Fruit fly (Drosophila melanogaster) whole organism, embryonic: ENCODE data around the gene pav.

Source experiments
- Atf6 ChIP-seq: fragments of 200-800 bp; sonication (Bioruptor generic); IDR thresholded peaks from 2 replicates; pipeline ENCODE4 v1.3.6; 2022; ENCODE audit warnings: missing biosample characterization, missing genetic modification characterization
- Awh ChIP-seq: fragments of 200-800 bp; sonication (Bioruptor generic); IDR thresholded peaks from 2 replicates; pipeline ENCODE4, ENCODE4 v1.3.6; 2022; ENCODE audit warnings: missing biosample characterization, missing genetic modification characterization
- CG10431 ChIP-seq: fragments of 200-800 bp; sonication (Bioruptor generic); optimal IDR thresholded peaks from 3 replicates; lab custom pipeline; 2018; ENCODE audit warnings: missing biosample characterization, mild to moderate bottlenecking, missing genetic modification characterization
- CG10565 ChIP-seq: fragments of 200-800 bp; sonication (Bioruptor generic); optimal IDR thresholded peaks from 3 replicates; lab custom pipeline; 2016; ENCODE audit warnings: missing biosample characterization, mild to moderate bottlenecking, missing genetic modification characterization
- CG1233 ChIP-seq: fragments of 200-800 bp; sonication (Bioruptor generic); optimal IDR thresholded peaks from 4 replicates; lab custom pipeline; 2018; ENCODE audit warnings: missing biosample characterization, mild to moderate bottlenecking, missing genetic modification characterization
- CG13775 ChIP-seq: fragments of 200-800 bp; sonication (Bioruptor generic); optimal IDR thresholded peaks from 3 replicates; lab custom pipeline; 2017; ENCODE audit warnings: missing biosample characterization, mild to moderate bottlenecking, missing genetic modification characterization
- CG2120 ChIP-seq: fragments of 200-800 bp; sonication (Bioruptor generic); optimal IDR thresholded peaks from 3 replicates; lab custom pipeline; 2016; ENCODE audit warnings: missing biosample characterization, missing genetic modification characterization
- CG3847 ChIP-seq: fragments of 200-800 bp; sonication (Bioruptor generic); IDR thresholded peaks from 2 replicates; pipeline ENCODE4 v1.3.6; 2022; ENCODE audit warnings: missing biosample characterization, missing genetic modification characterization
- CG6791 ChIP-seq: fragments of 200-800 bp; sonication (Bioruptor generic); IDR thresholded peaks from 3 replicates; pipeline ENCODE4 v1.3.6; 2022; ENCODE audit warnings: missing biosample characterization, missing genetic modification characterization; ENCODE audit not compliant: partially characterized antibody
- CG8359 ChIP-seq: fragments of 200-800 bp; sonication (Bioruptor generic); optimal IDR thresholded peaks from 2 replicates; lab custom pipeline; 2017; ENCODE audit warnings: missing biosample characterization, mild to moderate bottlenecking, missing genetic modification characterization, borderline replicate concordance
- CG8944 ChIP-seq: fragments of 200-800 bp; sonication (Bioruptor generic); optimal IDR thresholded peaks from 3 replicates; lab custom pipeline; 2016; ENCODE audit warnings: missing biosample characterization, missing genetic modification characterization
- CG9797 ChIP-seq: fragments of 200-800 bp; sonication (Bioruptor generic); optimal IDR thresholded peaks from 3 replicates; lab custom pipeline; 2018; ENCODE audit warnings: missing biosample characterization, mild to moderate bottlenecking, missing genetic modification characterization
- CG9817 ChIP-seq: fragments of 200-800 bp; sonication (Bioruptor generic); optimal IDR thresholded peaks from 2 replicates; lab custom pipeline; 2018; ENCODE audit warnings: missing biosample characterization, mild to moderate bottlenecking, missing genetic modification characterization, moderate library complexity
- Dbx ChIP-seq: fragments of 200-800 bp; sonication (Bioruptor generic); IDR thresholded peaks from 3 replicates; pipeline ENCODE4 v1.3.6; 2022; ENCODE audit warnings: missing biosample characterization, missing genetic modification characterization
- Dfd ChIP-seq, 2 experiments: fragments of >200 bp; optimal IDR thresholded peaks; 2 replicates each; lab custom pipeline; 2017; ENCODE audit warnings: missing biosample characterization in 2 of 2, missing genetic modification characterization in 2 of 2
- Ets97D ChIP-seq: fragments of 200-800 bp; sonication (Bioruptor generic); optimal IDR thresholded peaks from 3 replicates; lab custom pipeline; 2016; ENCODE audit warnings: missing biosample characterization, missing genetic modification characterization
- Fer1 ChIP-seq: fragments of 200-800 bp; sonication (Bioruptor generic); optimal IDR thresholded peaks from 2 replicates; lab custom pipeline; 2017; ENCODE audit warnings: missing biosample characterization, mild to moderate bottlenecking, missing genetic modification characterization
- Fer3 ChIP-seq: fragments of 200-800 bp; sonication (Bioruptor generic); optimal IDR thresholded peaks from 2 replicates; lab custom pipeline; 2018; ENCODE audit warnings: missing biosample characterization, mild to moderate bottlenecking, missing genetic modification characterization, moderate library complexity
- HLH54F ChIP-seq: fragments of 200-800 bp; sonication (Bioruptor generic); optimal IDR thresholded peaks from 3 replicates; lab custom pipeline; 2016; ENCODE audit warnings: missing biosample characterization, missing genetic modification characterization
- Hr39 ChIP-seq: fragments of >200 bp; optimal IDR thresholded peaks from 2 replicates; lab custom pipeline; 2017
- MESR4 ChIP-seq: fragments of 200-800 bp; sonication (Bioruptor generic); optimal IDR thresholded peaks from 2 replicates; lab custom pipeline; 2018; ENCODE audit warnings: missing biosample characterization, mild to moderate bottlenecking, missing genetic modification characterization, moderate library complexity
- NC2α ChIP-seq: fragments of 200-800 bp; sonication (Bioruptor generic); optimal IDR thresholded peaks from 2 replicates; lab custom pipeline; 2016; ENCODE audit warnings: missing biosample characterization, missing genetic modification characterization
- NfI ChIP-seq: fragments of 200-800 bp; sonication (Bioruptor generic); optimal IDR thresholded peaks from 3 replicates; lab custom pipeline; 2018; ENCODE audit warnings: missing biosample characterization, mild to moderate bottlenecking, missing genetic modification characterization, moderate library complexity
- Oaz ChIP-seq: fragments of 200-800 bp; sonication (Bioruptor generic); IDR thresholded peaks from 2 replicates; pipeline ENCODE4 v1.3.6; 2022; ENCODE audit warnings: missing biosample characterization, missing genetic modification characterization
- Ptx1 ChIP-seq: fragments of 200-800 bp; sonication (Bioruptor generic); IDR thresholded peaks from 2 replicates; pipeline ENCODE4 v1.3.6; 2022; ENCODE audit warnings: missing biosample characterization, missing genetic modification characterization
- Rfx ChIP-seq: fragments of 200-800 bp; sonication (Bioruptor generic); IDR thresholded peaks from 2 replicates; pipeline ENCODE4 v1.3.6; 2022; ENCODE audit warnings: missing biosample characterization, missing genetic modification characterization
- Sox100B ChIP-seq: fragments of 200-800 bp; sonication (Bioruptor generic); optimal IDR thresholded peaks from 3 replicates; lab custom pipeline; 2018; ENCODE audit warnings: missing biosample characterization, mild to moderate bottlenecking, missing genetic modification characterization
- YL-1 ChIP-seq: fragments of 200-800 bp; sonication (Bioruptor generic); optimal IDR thresholded peaks from 3 replicates; lab custom pipeline; 2017; ENCODE audit warnings: missing biosample characterization, mild to moderate bottlenecking, missing genetic modification characterization
- al ChIP-seq: fragments of 200-800 bp; sonication (Bioruptor generic); IDR thresholded peaks from 2 replicates; pipeline ENCODE4 v1.3.6; 2022; ENCODE audit warnings: missing biosample characterization, missing genetic modification characterization
- az2 ChIP-seq: fragments of 200-800 bp; sonication (Bioruptor generic); optimal IDR thresholded peaks from 3 replicates; lab custom pipeline; 2016; ENCODE audit warnings: missing biosample characterization, missing genetic modification characterization
- bowl ChIP-seq: fragments of 200-800 bp; sonication (Bioruptor generic); IDR thresholded peaks from 2 replicates; pipeline ENCODE4 v1.3.6; 2022; ENCODE audit warnings: missing biosample characterization, missing genetic modification characterization
- chm ChIP-seq: fragments of 200-800 bp; sonication (Bioruptor generic); IDR thresholded peaks from 2 replicates; pipeline ENCODE4 v1.3.6; 2022; ENCODE audit warnings: missing biosample characterization, missing genetic modification characterization
- chn ChIP-seq: fragments of 200-800 bp; sonication (Bioruptor generic); optimal IDR thresholded peaks from 2 replicates; lab custom pipeline; 2016; ENCODE audit warnings: missing biosample characterization, missing genetic modification characterization
- ci ChIP-seq: fragments of 200-800 bp; sonication (Bioruptor generic); IDR thresholded peaks from 3 replicates; pipeline ENCODE4 v1.3.6; 2022; ENCODE audit warnings: missing biosample characterization, missing genetic modification characterization
- disco-r ChIP-seq: fragments of 200-800 bp; sonication (Bioruptor generic); optimal IDR thresholded peaks from 2 replicates; lab custom pipeline; 2016; ENCODE audit warnings: missing biosample characterization, missing genetic modification characterization
- exex ChIP-seq: fragments of 200-800 bp; sonication (Bioruptor generic); optimal IDR thresholded peaks from 4 replicates; lab custom pipeline; 2018; ENCODE audit warnings: missing biosample characterization, mild to moderate bottlenecking, missing genetic modification characterization, moderate library complexity
- fd3F ChIP-seq: fragments of 200-800 bp; sonication (Bioruptor generic); optimal IDR thresholded peaks from 2 replicates; lab custom pipeline; 2018; ENCODE audit warnings: missing biosample characterization, mild to moderate bottlenecking, missing genetic modification characterization, moderate library complexity
- fd96Cb ChIP-seq: fragments of 200-800 bp; sonication (Bioruptor generic); optimal IDR thresholded peaks from 2 replicates; lab custom pipeline; 2018; ENCODE audit warnings: missing biosample characterization, mild to moderate bottlenecking, missing genetic modification characterization, moderate library complexity
- gcm2 ChIP-seq: fragments of 200-800 bp; sonication (Bioruptor generic); optimal IDR thresholded peaks from 2 replicates; lab custom pipeline; 2016; ENCODE audit warnings: missing biosample characterization, missing genetic modification characterization
- ind ChIP-seq: fragments of 200-800 bp; sonication (Bioruptor generic); optimal IDR thresholded peaks from 3 replicates; lab custom pipeline; 2016; ENCODE audit warnings: missing biosample characterization, missing genetic modification characterization
- ranshi ChIP-seq: fragments of 200-800 bp; sonication (Bioruptor generic); IDR thresholded peaks from 2 replicates; pipeline ENCODE4 v1.3.6; 2022; ENCODE audit warnings: missing biosample characterization, missing genetic modification characterization
- rib ChIP-seq: fragments of 200-800 bp; sonication (Bioruptor generic); IDR thresholded peaks from 2 replicates; pipeline ENCODE4 v1.3.6; 2022; ENCODE audit warnings: missing biosample characterization, missing genetic modification characterization
- sc ChIP-seq, 3 experiments: fragments of >200 bp in 2 of 3; fragments of 200-800 bp in 1 of 3; sonication (Bioruptor generic) in 1 of 3; optimal IDR thresholded peaks; 2 replicates in 2 of 3; 3 replicates in 1 of 3; lab custom pipeline; 2017; ENCODE audit warnings: mild to moderate bottlenecking in 1 of 3, missing biosample characterization in 1 of 3, missing genetic modification characterization in 1 of 3, missing genetic modification reagents in 1 of 3
- sd ChIP-seq: fragments of 200-800 bp; sonication (Bioruptor generic); optimal IDR thresholded peaks from 3 replicates; lab custom pipeline; 2018; ENCODE audit warnings: missing biosample characterization, mild to moderate bottlenecking, missing genetic modification characterization, moderate library complexity
- stwl ChIP-seq: fragments of 200-800 bp; sonication (Bioruptor generic); optimal IDR thresholded peaks from 3 replicates; lab custom pipeline; 2018; ENCODE audit warnings: missing biosample characterization, mild to moderate bottlenecking, missing genetic modification characterization, moderate library complexity
- tgo ChIP-seq: fragments of 200-800 bp; sonication (Bioruptor generic); IDR thresholded peaks from 3 replicates; pipeline ENCODE4 v1.3.6; 2022; ENCODE audit warnings: missing biosample characterization, missing genetic modification characterization
- trem ChIP-seq: fragments of 200-800 bp; optimal IDR thresholded peaks from 3 replicates; lab custom pipeline; 2019; ENCODE audit warnings: missing biosample characterization, mild to moderate bottlenecking, missing genetic modification characterization, moderate library complexity
- vvl ChIP-seq: fragments of 200-800 bp; sonication (Bioruptor generic); IDR thresholded peaks from 2 replicates; pipeline ENCODE4 v1.3.6; 2022; ENCODE audit warnings: missing biosample characterization, missing genetic modification characterization
- yki ChIP-seq: fragments of >200 bp; optimal IDR thresholded peaks from 3 replicates; lab custom pipeline; 2018

Gene pav

DNA sequence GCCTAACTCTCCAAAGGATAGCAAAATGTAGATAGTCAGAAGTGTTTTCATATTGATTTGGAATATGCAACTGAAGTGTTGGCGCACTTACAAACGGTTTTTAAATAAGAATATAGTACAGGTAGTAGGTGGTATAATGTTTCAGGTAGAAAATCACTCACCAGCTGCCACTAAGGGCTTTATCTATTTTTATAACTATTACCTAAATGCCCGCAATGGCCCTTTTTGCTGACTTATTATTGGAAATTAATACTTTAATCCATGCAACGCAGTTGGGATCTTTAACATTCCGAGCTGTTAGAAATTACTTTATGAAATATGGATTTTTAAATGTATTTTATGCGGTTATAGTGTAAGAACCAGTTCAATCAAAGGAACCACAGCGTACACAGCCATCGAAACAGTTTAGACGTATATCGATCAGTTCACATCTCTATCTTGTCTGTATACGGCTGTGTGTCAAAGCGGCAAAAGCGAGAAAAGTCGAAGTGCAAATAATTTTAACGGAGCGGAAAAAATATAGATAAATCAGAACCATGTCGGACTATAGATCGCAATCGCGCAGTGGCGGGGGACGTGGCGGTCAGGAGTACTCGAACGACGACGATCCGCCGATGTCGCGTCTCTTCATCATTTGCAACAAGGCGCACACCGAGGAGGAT lies 41.0 kb downstream of the pav start, which contains the start of the genes srw and CG1316 (continued):
- TF ChIP-seq Dfd (GFP tag; optimal IDR thresholded peaks at IDR 0.05; lab: Kevin White, UChicago) (no peak), CG6791 (peak; percentile 8; the same call in 1 of the 3 replicates), Oaz (GFP tag; lab: Robert Waterston, UW) (no peak), ranshi (GFP tag; lab: Robert Waterston, UW) (no peak), CG2120 (GFP tag; lab: Kevin White, UChicago) (peak; percentile 34), al (no peak), Atf6 (GFP tag; lab: Robert Waterston, UW) (0 out of 2 replicates have a peak, but pooled peaks have one; percentile 40)

dm6 chr3L:4286784-4287183 lies 44.2 kb downstream of the pav start, which contains the start of gene TfIIEbeta:
TfIIEbeta (plus strand) TSS chr3L:4287038.
- TF ChIP-seq CG13775 (GFP tag; lab: Kevin White, UChicago): peak; percentile 8
- 0 out of 2 replicates have a peak, but pooled peaks have one; percentile 30 for TF ChIP-seq Rfx
- no peak for TF ChIP-seq NfI (GFP tag; lab: Kevin White, UChicago)
- TF ChIP-seq CG9817: no peak
- TF ChIP-seq trem (tag; lab: Kevin White, UChicago): peak; percentile 33
- peak; percentile 59 for TF ChIP-seq stwl (tag; lab: Kevin White, UChicago)
- no peak for TF ChIP-seq CG8359 (GFP tag; lab: Kevin White, UChicago)
- TF ChIP-seq ind (GFP tag; lab: Kevin White, UChicago): peak; percentile 23
- TF ChIP-seq yki (lab: Kevin White, UChicago): no peak
- TF ChIP-seq Sox100B (GFP tag; lab: Kevin White, UChicago): peak; percentile 58
- TF ChIP-seq fd96Cb (tag; lab: Kevin White, UChicago): peak; percentile 24
- TF ChIP-seq sd (tag; lab: Kevin White, UChicago): peak; percentile 73
- TF ChIP-seq NC2α (GFP tag; lab: Kevin White, UChicago): no peak
- no peak for TF ChIP-seq exex (tag; lab: Kevin White, UChicago)
- TF ChIP-seq MESR4 (GFP tag; lab: Kevin White, UChicago): peak; percentile 41
- TF ChIP-seq YL-1 (GFP tag; lab: Kevin White, UChicago): peak; percentile 61
- peak; percentile 46 for TF ChIP-seq vvl (GFP tag; lab: Robert Waterston, UW)
- TF ChIP-seq disco-r (GFP tag; lab: Kevin White, UChicago): no peak
- TF ChIP-seq CG8944 (GFP tag; lab: Kevin White, UChicago): no peak
- TF ChIP-seq Hr39 (lab: Kevin White, UChicago): no peak
- TF ChIP-seq gcm2 (GFP tag; lab: Kevin White, UChicago): no peak
- TF ChIP-seq tgo: peak; percentile 28; the same call in 1 of the 3 replicates
- TF ChIP-seq Ets97D (GFP tag; lab: Kevin White, UChicago): no peak
- TF ChIP-seq Awh (GFP tag; lab: Robert Waterston, UW): no peak
- TF ChIP-seq sc (optimal IDR thresholded peaks at IDR 0.05; lab: Kevin White, UChicago): no peak
- TF ChIP-seq sc (GFP tag; optimal IDR thresholded peaks at IDR 0.05; lab: Kevin White, UChicago): no peak
- peak; percentile 28 for TF ChIP-seq az2 (GFP tag; lab: Kevin White, UChicago)
- no peak for TF ChIP-seq CG10565 (GFP tag; lab: Kevin White, UChicago)
- no peak for TF ChIP-seq bowl (GFP tag; lab: Robert Waterston, UW)
- TF ChIP-seq Fer3 (tag; lab: Kevin White, UChicago): peak; percentile 46
- TF ChIP-seq chn (GFP tag; lab: Kevin White, UChicago): no peak
- TF ChIP-seq HLH54F (GFP tag; lab: Kevin White, UChicago): no peak
- TF ChIP-seq Fer1 (GFP tag; lab: Kevin White, UChicago): peak; percentile 15
- TF ChIP-seq rib (GFP tag; lab: Robert Waterston, UW): no peak
- peak; percentile 38 for TF ChIP-seq CG2120 (GFP tag; lab: Kevin White, UChicago)
- TF ChIP-seq CG1233: peak; percentile 37
- TF ChIP-seq CG3847 (GFP tag; lab: Robert Waterston, UW): 0 out of 2 replicates have a peak, but pooled peaks have one; percentile 9
- no peak for TF ChIP-seq CG9797 (GFP tag; lab: Kevin White, UChicago)
- no peak for TF ChIP-seq chm (GFP tag; lab: Robert Waterston, UW)
- no peak for TF ChIP-seq fd3F
- TF ChIP-seq Dbx (GFP tag; lab: Robert Waterston, UW): no peak
- TF ChIP-seq CG10431 (GFP tag; lab: Kevin White, UChicago): peak; percentile 25
- peak; percentile 44; the same call in 2 of the 3 replicates for TF ChIP-seq ci
- peak; percentile 47 for TF ChIP-seq Ptx1 (GFP tag; lab: Robert Waterston, UW)
